Worm (Caenorhabditis elegans) whole organism, L1 larva: Measurements from ENCODE around the gene nspe-6.

Experiments used
- C04F5.9 ChIP-seq: sonication (generic microtip); optimal IDR thresholded peaks from 2 replicates; lab custom pipeline; 2016; ENCODE audit warnings: missing genetic modification characterization, missing compliant biosample characterization
- C16A3.4 ChIP-seq: fragments of 150-350 bp; optimal IDR thresholded peaks from 2 replicates; lab custom pipeline; 2014; ENCODE audit warnings: missing biosample characterization, missing genetic modification characterization
- C34B4.2 ChIP-seq: sonication (generic microtip); optimal IDR thresholded peaks from 2 replicates; lab custom pipeline; 2017; ENCODE audit warnings: mild to moderate bottlenecking, missing genetic modification characterization, missing compliant biosample characterization
- Y116A8C.19 ChIP-seq: sonication (generic microtip); optimal IDR thresholded peaks from 2 replicates; lab custom pipeline; 2016; ENCODE audit warnings: missing compliant biosample characterization, missing genetic modification characterization, borderline replicate concordance
- aha-1 ChIP-seq: fragments of 150-350 bp; optimal IDR thresholded peaks from 2 replicates; lab custom pipeline; 2014; ENCODE audit warnings: missing biosample characterization, missing genetic modification characterization
- alr-1 ChIP-seq: fragments of 200-800 bp; sonication (Bioruptor generic); optimal IDR thresholded peaks from 2 replicates; lab custom pipeline; 2018; ENCODE audit warnings: borderline replicate concordance, mild to moderate bottlenecking, missing genetic modification characterization, missing compliant biosample characterization
- ama-1 ChIP-seq: fragments of 150-350 bp; optimal IDR thresholded peaks from 2 replicates; lab custom pipeline; 2014
- ceh-8 ChIP-seq: fragments of 200-800 bp; sonication (Bioruptor generic); optimal IDR thresholded peaks from 2 replicates; lab custom pipeline; 2018; ENCODE audit warnings: mild to moderate bottlenecking, missing genetic modification characterization, moderate library complexity, missing compliant biosample characterization
- ceh-88 ChIP-seq: fragments of 200-800 bp; sonication (Bioruptor generic); IDR thresholded peaks from 2 replicates; pipeline ENCODE4 v1.3.6; 2022; ENCODE audit warnings: missing genetic modification characterization, missing compliant biosample characterization
- dpl-1 ChIP-seq, 3 experiments: fragments of 150-350 bp in 2 of 3; sonication (generic microtip) in 1 of 3; optimal IDR thresholded peaks; 2 replicates each; lab custom pipeline; 2014 to 2017; ENCODE audit warnings: missing biosample characterization in 3 of 3, missing genetic modification characterization in 3 of 3, missing genetic modification reagents in 3 of 3
- dsc-1 ChIP-seq: sonication (generic microtip); optimal IDR thresholded peaks from 2 replicates; lab custom pipeline; 2016; ENCODE audit warnings: mild to moderate bottlenecking, missing genetic modification characterization, missing compliant biosample characterization
- efl-1 ChIP-seq, 4 experiments: fragments of 150-350 bp; optimal IDR thresholded peaks in 3 of 4; peaks in 1 of 4; 1 replicate in 1 of 4; 2 replicates in 3 of 4; lab custom pipeline; 2014; ENCODE audit warnings: missing biosample characterization in 2 of 4, missing genetic modification characterization in 2 of 4, missing genetic modification reagents in 2 of 4
- egl-13 ChIP-seq: sonication (generic microtip); optimal IDR thresholded peaks from 2 replicates; lab custom pipeline; 2016; ENCODE audit warnings: missing genotype, missing genetic modification reagents, missing genetic modification characterization, missing compliant biosample characterization
- ets-5 ChIP-seq: fragments of 200-800 bp; sonication (Bioruptor generic); IDR thresholded peaks from 2 replicates; pipeline ENCODE4 v1.3.6; 2022; ENCODE audit warnings: missing genetic modification characterization, missing compliant biosample characterization
- fkh-8 ChIP-seq: sonication (generic microtip); optimal IDR thresholded peaks from 2 replicates; lab custom pipeline; 2016; ENCODE audit warnings: mild to moderate bottlenecking, missing genetic modification characterization, missing compliant biosample characterization
- grh-1 ChIP-seq: fragments of 200-800 bp; sonication (Bioruptor generic); IDR thresholded peaks from 2 replicates; pipeline ENCODE4 v1.3.6; 2022; ENCODE audit warnings: missing genetic modification reagents, missing genetic modification characterization, missing compliant biosample characterization
- hlh-17 ChIP-seq: fragments of 200-800 bp; sonication (Bioruptor generic); optimal IDR thresholded peaks from 2 replicates; lab custom pipeline; 2018; ENCODE audit warnings: missing genetic modification characterization, mild to moderate bottlenecking, missing compliant biosample characterization, moderate library complexity, borderline replicate concordance
- jun-1 ChIP-seq: fragments of 150-350 bp; optimal IDR thresholded peaks from 2 replicates; lab custom pipeline; 2014; ENCODE audit warnings: missing biosample characterization, missing genetic modification reagents, missing genetic modification characterization
- lin-14 ChIP-seq: fragments of 200-800 bp; sonication (Bioruptor generic); optimal IDR thresholded peaks from 2 replicates; lab custom pipeline; 2018; ENCODE audit warnings: mild to moderate bottlenecking, missing genetic modification characterization, moderate library complexity, missing compliant biosample characterization
- lsy-2 ChIP-seq, 2 experiments: fragments of 150-350 bp; optimal IDR thresholded peaks; 2 replicates each; lab custom pipeline; 2014; ENCODE audit warnings: missing biosample characterization in 2 of 2, missing genetic modification characterization in 2 of 2
- mdl-1 ChIP-seq, 2 experiments: fragments of 150-350 bp; optimal IDR thresholded peaks; 2 replicates each; lab custom pipeline; 2014 to 2017; ENCODE audit warnings: missing biosample characterization in 2 of 2, missing genetic modification characterization in 2 of 2, inconsistent platforms in 1 of 2
- mep-1 ChIP-seq: fragments of 150-350 bp; optimal IDR thresholded peaks from 2 replicates; lab custom pipeline; 2014; ENCODE audit warnings: missing biosample characterization, missing genetic modification characterization
- nhr-28 ChIP-seq: fragments of 150-350 bp; optimal IDR thresholded peaks from 2 replicates; lab custom pipeline; 2014; ENCODE audit warnings: missing biosample characterization, missing genetic modification characterization
- nhr-47 ChIP-seq: sonication (generic microtip); optimal IDR thresholded peaks from 2 replicates; lab custom pipeline; 2016; ENCODE audit warnings: mild to moderate bottlenecking, missing genetic modification characterization, moderate library complexity, missing compliant biosample characterization
- nhr-76 ChIP-seq: sonication (generic microtip); optimal IDR thresholded peaks from 2 replicates; lab custom pipeline; 2017; ENCODE audit warnings: missing biosample characterization, missing genetic modification characterization
- nhr-84 ChIP-seq: sonication (generic microtip); optimal IDR thresholded peaks from 2 replicates; lab custom pipeline; 2017; ENCODE audit warnings: missing biosample characterization, missing genetic modification characterization
- nhr-85 ChIP-seq: sonication (generic microtip); peaks from one replicate; lab custom pipeline; 2016; ENCODE audit warnings: missing genetic modification characterization, inconsistent platforms, missing compliant biosample characterization
- nhr-90 ChIP-seq: sonication (generic microtip); optimal IDR thresholded peaks from 2 replicates; lab custom pipeline; 2016; ENCODE audit warnings: mild to moderate bottlenecking, missing genetic modification characterization, missing compliant biosample characterization; ENCODE audit not compliant: poor library complexity
- snpc-4 ChIP-seq: fragments of 150-350 bp; optimal IDR thresholded peaks from 2 replicates; lab custom pipeline; 2014; ENCODE audit warnings: missing biosample characterization, missing genetic modification characterization
- sox-4 ChIP-seq: sonication (generic microtip); optimal IDR thresholded peaks from 2 replicates; lab custom pipeline; 2016; ENCODE audit warnings: missing genetic modification characterization, missing compliant biosample characterization
- sup-37 ChIP-seq: fragments of 200-800 bp; sonication (Bioruptor generic); optimal IDR thresholded peaks from 2 replicates; lab custom pipeline; 2018; ENCODE audit warnings: mild to moderate bottlenecking, missing genetic modification characterization, missing compliant biosample characterization
- tbx-2 ChIP-seq: sonication (generic microtip); optimal IDR thresholded peaks from 2 replicates; lab custom pipeline; 2016; ENCODE audit warnings: missing genetic modification characterization, missing compliant biosample characterization
- tlp-1 ChIP-seq: fragments of 150-350 bp; optimal IDR thresholded peaks from 2 replicates; lab custom pipeline; 2014; ENCODE audit warnings: missing biosample characterization, missing genetic modification characterization
- unc-30 ChIP-seq: sonication (generic microtip); optimal IDR thresholded peaks from 2 replicates; lab custom pipeline; 2017; ENCODE audit warnings: missing biosample characterization, missing genetic modification characterization
- unc-62 ChIP-seq: fragments of 150-350 bp; optimal IDR thresholded peaks from 2 replicates; lab custom pipeline; 2014; ENCODE audit warnings: missing biosample characterization, missing genetic modification reagents, missing genetic modification characterization
- vab-15 ChIP-seq: sonication (generic microtip); optimal IDR thresholded peaks from 2 replicates; lab custom pipeline; 2017; ENCODE audit warnings: missing genotype, mild to moderate bottlenecking, missing genetic modification characterization, missing compliant biosample characterization
- ztf-11 ChIP-seq, 2 experiments: sonication (generic microtip); optimal IDR thresholded peaks; 2 replicates each; lab custom pipeline; 2016 to 2017; ENCODE audit warnings: missing genetic modification characterization in 2 of 2, missing biosample characterization in 1 of 2, missing compliant biosample characterization in 1 of 2

The nspe-6 gene

DNA sequence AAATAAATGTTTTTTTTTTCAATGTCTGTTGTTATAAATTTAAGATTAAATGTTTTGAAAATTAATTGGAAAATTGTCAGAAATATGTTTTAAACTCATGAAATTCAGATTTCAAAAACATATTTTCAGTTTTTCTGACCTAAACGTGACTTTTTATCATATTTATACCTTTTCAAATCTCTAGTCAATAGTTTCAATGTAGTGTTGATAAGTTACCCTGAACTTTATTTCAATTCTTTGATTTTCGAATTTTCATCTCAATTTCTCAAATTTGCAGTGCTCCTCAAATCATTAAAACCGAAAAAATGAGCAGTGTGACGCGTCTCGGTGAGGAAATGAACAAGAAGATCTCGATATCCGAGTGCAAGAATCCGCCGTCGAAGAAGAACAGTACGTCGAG is 38.5 kb upstream of the nspe-6 start, which contains the start of gene rgs-4:
Gene rgs-4 (plus strand): TSS at position 301 of the 400 bp plus-strand sequence.
- no peak for TF ChIP-seq nhr-84 (tag; lab: Kevin White, UChicago)
- TF ChIP-seq ceh-8 (GFP tag; lab: Kevin White, UChicago) = no peak
- TF ChIP-seq, all 84 proteins: peak for 0

ce11 chrII:12640370-12640769 is 24.4 kb upstream of the nspe-6 start, which contains the start of gene nhr-235:
Gene nhr-235 (plus strand): TSS chrII:12640670.
- TF ChIP-seq snpc-4 (no peak), lsy-2 (tag; optimal IDR thresholded peaks at IDR 0.05; lab: Kevin White, UChicago) (no peak), grh-1 (GFP tag; lab: Robert Waterston, UW) (no peak), vab-15 (tag; lab: Kevin White, UChicago) (no peak), nhr-28 (no peak), ceh-88 (GFP tag; lab: Robert Waterston, UW) (no peak), ztf-11 (tag; optimal IDR thresholded peaks at IDR 0.05; lab: Kevin White, UChicago) (no peak), C04F5.9 (tag; lab: Kevin White, UChicago) (no peak), nhr-47 (no peak), sup-37 (GFP tag; lab: Kevin White, UChicago) (no peak), unc-30 (tag; lab: Kevin White, UChicago) (no peak), ama-1 (lab: Kevin White, UChicago) (no peak), mep-1 (tag; lab: Kevin White, UChicago) (no peak), hlh-17 (GFP tag; lab: Kevin White, UChicago) (no peak), mdl-1 (tag; optimal IDR thresholded peaks at IDR 0.05; lab: Kevin White, UChicago) (no peak)

ce11 chrII:12636602-12637001 is 20.6 kb upstream of the nspe-6 start, which contains the start of gene nhr-234:
Gene nhr-234 (plus strand): TSS chrII:12636678.
- TF ChIP-seq fkh-8 = no peak
- no peak for TF ChIP-seq ets-5 (GFP tag; lab: Robert Waterston, UW)

- TF ChIP-seq Y116A8C.19 (tag; lab: Kevin White, UChicago) = no peak
- peak; percentile 67 for TF ChIP-seq nhr-85 (tag; lab: Kevin White, UChicago)
These were observed 18.9 kb upstream of the nspe-6 start, which contains the start of gene Y38E10A.17 for ce11 chrII:12634749-12635318. Gene Y38E10A.17 (minus strand): TSS chrII:12634799.

ce11 chrII:12630888-12631287 is 14.9 kb upstream of the nspe-6 start, which contains the start of gene Y38E10A.34:
Gene Y38E10A.34 (plus strand): TSS chrII:12631188.
- TF ChIP-seq nhr-76 (tag; lab: Kevin White, UChicago) = no peak
- no peak for TF ChIP-seq ceh-88 (GFP tag; lab: Robert Waterston, UW)
- TF ChIP-seq alr-1 (tag; lab: Kevin White, UChicago) = no peak
- no peak for TF ChIP-seq C04F5.9 (tag; lab: Kevin White, UChicago)
- no peak for TF ChIP-seq grh-1 (GFP tag; lab: Robert Waterston, UW)
- TF ChIP-seq Y116A8C.19 (tag; lab: Kevin White, UChicago) = no peak
- no peak for TF ChIP-seq sup-37 (GFP tag; lab: Kevin White, UChicago)
- no peak for TF ChIP-seq jun-1 (tag; lab: Kevin White, UChicago)
- TF ChIP-seq efl-1 (optimal IDR thresholded peaks at IDR 0.05; lab: Kevin White, UChicago) = no peak
- TF ChIP-seq efl-1 (GFP tag; optimal IDR thresholded peaks at IDR 0.05 in 1 of 2; lab: Kevin White, UChicago) = peak in 1 of 2 experiments; percentile 18
- TF ChIP-seq nhr-85 (tag; lab: Kevin White, UChicago) = peak; percentile 53
- no peak for TF ChIP-seq ets-5 (GFP tag; lab: Robert Waterston, UW)
- TF ChIP-seq unc-62 (GFP tag; lab: Kevin White, UChicago) = no peak
- no peak for TF ChIP-seq mep-1 (tag; lab: Kevin White, UChicago)
- TF ChIP-seq aha-1 (tag; lab: Kevin White, UChicago) = no peak

- TF ChIP-seq dpl-1 (GFP tag; optimal IDR thresholded peaks at IDR 0.05; lab: Kevin White, UChicago) = no peak
- TF ChIP-seq egl-13 (tag; lab: Kevin White, UChicago) = no peak
- TF ChIP-seq tbx-2 (tag; lab: Kevin White, UChicago) = no peak
- no peak for TF ChIP-seq alr-1 (tag; lab: Kevin White, UChicago)
- no peak for TF ChIP-seq lin-14 (GFP tag; lab: Kevin White, UChicago)
- no peak for TF ChIP-seq tlp-1
- no peak for TF ChIP-seq nhr-84 (tag; lab: Kevin White, UChicago)
- no peak for TF ChIP-seq dsc-1 (tag; lab: Kevin White, UChicago)
- TF ChIP-seq unc-62 (GFP tag; lab: Kevin White, UChicago) = no peak
- no peak for TF ChIP-seq C16A3.4 (tag; lab: Kevin White, UChicago)
- no peak for TF ChIP-seq ceh-88 (GFP tag; lab: Robert Waterston, UW)
- TF ChIP-seq sox-4 (tag; lab: Kevin White, UChicago) = no peak
- TF ChIP-seq nhr-90 (tag; lab: Kevin White, UChicago) = no peak
- no peak for TF ChIP-seq ets-5 (GFP tag; lab: Robert Waterston, UW)
- TF ChIP-seq mep-1 (tag; lab: Kevin White, UChicago) = no peak
- TF ChIP-seq C34B4.2 (tag; lab: Kevin White, UChicago) = no peak
- TF ChIP-seq, all 84 proteins: peak for 0
These were observed 13.4 kb upstream of the nspe-6 start, which contains the start of gene Y38E10A.28 for ce11 chrII:12629387-12629786. Gene Y38E10A.28 (plus strand): TSS chrII:12629687.
